Worm (Caenorhabditis elegans) whole organism, early embryonic: ENCODE data around the gene srj-21.

Experiments used
- B0310.2 ChIP-seq: sonication (generic microtip); optimal IDR thresholded peaks from 2 replicates; lab custom pipeline; 2016; ENCODE audit warnings: mild to moderate bottlenecking, missing genetic modification characterization, missing compliant biosample characterization
- F13C5.2 ChIP-seq: sonication (generic microtip); optimal IDR thresholded peaks from 2 replicates; lab custom pipeline; 2017; ENCODE audit warnings: mild to moderate bottlenecking, missing genetic modification characterization, inconsistent platforms, missing compliant biosample characterization
- ama-1 ChIP-seq: fragments of 150-350 bp; optimal IDR thresholded peaks from 2 replicates; lab custom pipeline; 2014
- ceh-13 ChIP-seq: fragments of 200-800 bp; sonication (Bioruptor generic); optimal IDR thresholded peaks from 2 replicates; lab custom pipeline; 2018; ENCODE audit warnings: mild to moderate bottlenecking, missing genetic modification characterization, missing compliant biosample characterization
- ceh-36 ChIP-seq: sonication (generic microtip); optimal IDR thresholded peaks from 2 replicates; lab custom pipeline; 2016; ENCODE audit warnings: missing genetic modification characterization, inconsistent platforms, missing compliant biosample characterization
- ets-7 ChIP-seq: sonication (generic microtip); optimal IDR thresholded peaks from 2 replicates; lab custom pipeline; 2016; ENCODE audit warnings: missing genotype, missing genetic modification characterization, missing compliant biosample characterization
- flt-1 ChIP-seq: fragments of 200-800 bp; sonication (Bioruptor generic); IDR thresholded peaks from 2 replicates; pipeline ENCODE4 v1.3.6; 2022; ENCODE audit warnings: missing genetic modification characterization, missing compliant biosample characterization
- hnd-1 ChIP-seq: sonication (generic microtip); optimal IDR thresholded peaks from 2 replicates; lab custom pipeline; 2016; ENCODE audit warnings: missing genetic modification characterization, missing compliant biosample characterization
- pes-1 ChIP-seq: fragments of 200-800 bp; sonication (Bioruptor generic); IDR thresholded peaks from 2 replicates; pipeline ENCODE4 v1.3.6; 2022; ENCODE audit warnings: missing genetic modification reagents, missing genetic modification characterization, missing compliant biosample characterization
- sea-1 ChIP-seq: fragments of 200-800 bp; sonication (Bioruptor generic); conservative IDR thresholded peaks from 2 replicates; pipeline ENCODE4 v1.3.6; 2022; ENCODE audit warnings: missing genetic modification characterization, missing compliant biosample characterization
- tbx-37 ChIP-seq: fragments of 200-800 bp; sonication (Bioruptor generic); conservative IDR thresholded peaks from 2 replicates; pipeline ENCODE4 v1.3.6; 2022; ENCODE audit warnings: missing genetic modification reagents, missing genetic modification characterization, missing compliant biosample characterization
- tra-4 ChIP-seq: sonication (generic microtip); optimal IDR thresholded peaks from 2 replicates; lab custom pipeline; 2017; ENCODE audit warnings: missing genetic modification characterization, missing compliant biosample characterization

DNA sequence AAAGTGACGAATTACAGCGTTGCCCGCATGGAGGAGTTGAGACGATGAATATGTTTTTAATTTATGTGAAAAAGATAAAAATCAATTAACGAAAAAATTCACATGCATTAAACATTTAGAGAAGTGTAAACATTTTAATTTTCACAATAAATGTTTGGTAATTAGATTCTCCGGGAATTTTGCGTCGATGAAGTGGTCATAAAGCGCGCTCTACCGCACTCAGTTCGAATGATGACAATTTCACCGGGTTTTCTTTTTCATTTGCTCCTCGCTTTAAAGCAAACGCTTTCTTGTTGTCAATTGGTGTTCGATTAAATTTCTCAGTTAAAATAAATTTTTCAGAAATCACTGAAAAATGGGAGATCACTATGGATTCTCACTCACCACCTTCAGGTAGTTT lies 24.9 kb downstream of the srj-21 start, which contains the start of the genes D1054.1 and pas-2:
- TF ChIP-seq tra-4 (tag; lab: Kevin White, UChicago) (no peak), ceh-36 (tag; lab: Kevin White, UChicago) (no peak), hnd-1 (tag; lab: Kevin White, UChicago) (no peak), flt-1 (GFP tag; lab: Robert Waterston, UW) (no peak), ets-7 (tag; lab: Kevin White, UChicago) (no peak), tbx-37 (no peak), F13C5.2 (tag; lab: Kevin White, UChicago) (no peak), ama-1 (lab: Kevin White, UChicago) (no peak), pes-1 (no peak), ceh-13 (GFP tag; lab: Kevin White, UChicago) (no peak), B0310.2 (no peak), sea-1 (GFP tag; lab: Robert Waterston, UW) (no peak)
